Worm (Caenorhabditis elegans): ENCODE data around the gene B0547.2.
A peak's percentile ranks its signal among the peaks of the same experiment; 100 is the strongest.

The B0547.2 gene

ce11 chrIV:5685014-5685413 lies 39.2 kb downstream of the B0547.2 start, which contains the start of gene C55C3.3:
TSS of gene C55C3.3 (plus strand) at chrIV:5685287.
- TF ChIP-seq tbx-2 (tag; optimal IDR thresholded peaks at IDR 0.05) (no peak), ceh-28 (tag; optimal IDR thresholded peaks at IDR 0.05) (peak; percentile 97), mdl-1 (tag; optimal IDR thresholded peaks at IDR 0.05) (no peak), ztf-11 (tag; optimal IDR thresholded peaks at IDR 0.05) (no peak), nhr-12 (tag; optimal IDR thresholded peaks at IDR 0.05) (no peak), nhr-23 (tag; optimal IDR thresholded peaks at IDR 0.05) (no peak), ceh-9 (tag; optimal IDR thresholded peaks at IDR 0.05) (no peak), hmg-11 (tag; optimal IDR thresholded peaks at IDR 0.05) (no peak)

ce11 chrIV:5690386-5691080 lies 44.7 kb downstream of the B0547.2 start, which contains the start of gene C55C3.8:
TSS of gene C55C3.8 (plus strand) at chrIV:5691030.
- TF ChIP-seq zag-1 (tag; optimal IDR thresholded peaks at IDR 0.05) (no peak), egl-5 (tag; optimal IDR thresholded peaks at IDR 0.05) (no peak), ztf-4 (tag; optimal IDR thresholded peaks at IDR 0.05) (no peak), ztf-11 (tag; optimal IDR thresholded peaks at IDR 0.05) (no peak), nhr-67 (tag; optimal IDR thresholded peaks at IDR 0.05) (no peak), elt-3 (tag; optimal IDR thresholded peaks at IDR 0.05) (no peak), nhr-76 (tag; optimal IDR thresholded peaks at IDR 0.05) (no peak), nhr-43 (tag; optimal IDR thresholded peaks at IDR 0.05; ENCODE audit: poor library complexity, severe bottlenecking) (no peak), nhr-237 (tag; optimal IDR thresholded peaks at IDR 0.05) (no peak), snpc-4 (tag; optimal IDR thresholded peaks at IDR 0.05) (no peak), unc-39 (tag; optimal IDR thresholded peaks at IDR 0.05) (no peak), nhr-12 (tag; optimal IDR thresholded peaks at IDR 0.05) (no peak), nfya-1 (tag; optimal IDR thresholded peaks at IDR 0.05; ENCODE audit: insufficient read depth) (no peak), lin-15B (tag; optimal IDR thresholded peaks at IDR 0.05) (no peak), daf-12 (tag; optimal IDR thresholded peaks at IDR 0.05) (no peak), jun-1 (tag; optimal IDR thresholded peaks at IDR 0.05) (no peak), pqm-1 (tag; optimal IDR thresholded peaks at IDR 0.05) (no peak), ZK546.5 (tag; optimal IDR thresholded peaks at IDR 0.05) (no peak)

Data from whole organism, L3 larva.